Worm (Caenorhabditis elegans) whole organism, L1 larva: ENCODE data around the gene ceh-16.

Experiments
- C04F5.9 ChIP-seq: sonication (generic microtip); optimal IDR thresholded peaks from 2 replicates; lab custom pipeline; 2016; ENCODE audit warnings: missing genetic modification characterization, missing compliant biosample characterization
- C16A3.4 ChIP-seq: fragments of 150-350 bp; optimal IDR thresholded peaks from 2 replicates; lab custom pipeline; 2014; ENCODE audit warnings: missing biosample characterization, missing genetic modification characterization
- C34B4.2 ChIP-seq: sonication (generic microtip); optimal IDR thresholded peaks from 2 replicates; lab custom pipeline; 2017; ENCODE audit warnings: mild to moderate bottlenecking, missing genetic modification characterization, missing compliant biosample characterization
- F16B12.6 ChIP-seq: fragments of 150-350 bp; optimal IDR thresholded peaks from 2 replicates; lab custom pipeline; 2014; ENCODE audit warnings: missing biosample characterization, missing genetic modification characterization
- aha-1 ChIP-seq: fragments of 150-350 bp; optimal IDR thresholded peaks from 2 replicates; lab custom pipeline; 2014; ENCODE audit warnings: missing biosample characterization, missing genetic modification characterization
- aly-2 ChIP-seq: fragments of 150-350 bp; optimal IDR thresholded peaks from 2 replicates; lab custom pipeline; 2014; ENCODE audit warnings: missing biosample characterization, missing genetic modification characterization
- ama-1 ChIP-seq: fragments of 150-350 bp; optimal IDR thresholded peaks from 2 replicates; lab custom pipeline; 2014
- blmp-1 ChIP-seq: fragments of 150-350 bp; optimal IDR thresholded peaks from 2 replicates; lab custom pipeline; 2014; ENCODE audit warnings: missing biosample characterization, missing genetic modification characterization
- ceh-8 ChIP-seq: fragments of 200-800 bp; sonication (Bioruptor generic); optimal IDR thresholded peaks from 2 replicates; lab custom pipeline; 2018; ENCODE audit warnings: mild to moderate bottlenecking, missing genetic modification characterization, moderate library complexity, missing compliant biosample characterization
- ces-1 ChIP-seq: fragments of 150-350 bp; optimal IDR thresholded peaks from 2 replicates; lab custom pipeline; 2014; ENCODE audit warnings: missing biosample characterization, missing genetic modification reagents, missing genetic modification characterization
- dpl-1 ChIP-seq, 3 experiments: fragments of 150-350 bp in 2 of 3; sonication (generic microtip) in 1 of 3; optimal IDR thresholded peaks; 2 replicates each; lab custom pipeline; 2014 to 2017; ENCODE audit warnings: missing biosample characterization in 3 of 3, missing genetic modification characterization in 3 of 3, missing genetic modification reagents in 3 of 3
- efl-1 ChIP-seq, 4 experiments: fragments of 150-350 bp; optimal IDR thresholded peaks in 3 of 4; peaks in 1 of 4; 1 replicate in 1 of 4; 2 replicates in 3 of 4; lab custom pipeline; 2014; ENCODE audit warnings: missing biosample characterization in 2 of 4, missing genetic modification characterization in 2 of 4, missing genetic modification reagents in 2 of 4
- efl-3 ChIP-seq: fragments of 200-800 bp; sonication (Bioruptor generic); optimal IDR thresholded peaks from 2 replicates; lab custom pipeline; 2018; ENCODE audit warnings: mild to moderate bottlenecking, missing genetic modification characterization, missing compliant biosample characterization
- egl-13 ChIP-seq: sonication (generic microtip); optimal IDR thresholded peaks from 2 replicates; lab custom pipeline; 2016; ENCODE audit warnings: missing genotype, missing genetic modification reagents, missing genetic modification characterization, missing compliant biosample characterization
- elt-2 ChIP-seq: sonication (generic microtip); optimal IDR thresholded peaks from 2 replicates; lab custom pipeline; 2016; ENCODE audit warnings: missing genetic modification characterization, mild to moderate bottlenecking, inconsistent platforms, missing compliant biosample characterization, missing genetic modification reagents
- elt-3 ChIP-seq, 6 experiments: fragments of 150-350 bp in 1 of 6; sonication (generic microtip); optimal IDR thresholded peaks; 2 replicates each; lab custom pipeline; 2017 to 2018; ENCODE audit warnings: missing biosample characterization in 6 of 6, missing genetic modification characterization in 6 of 6, inconsistent platforms in 1 of 6
- ets-5 ChIP-seq: fragments of 200-800 bp; sonication (Bioruptor generic); IDR thresholded peaks from 2 replicates; pipeline ENCODE4 v1.3.6; 2022; ENCODE audit warnings: missing genetic modification characterization, missing compliant biosample characterization
- fkh-4 ChIP-seq: sonication (generic microtip); optimal IDR thresholded peaks from 2 replicates; lab custom pipeline; 2016; ENCODE audit warnings: missing compliant biosample characterization, missing genetic modification characterization, borderline replicate concordance
- fkh-8 ChIP-seq: sonication (generic microtip); optimal IDR thresholded peaks from 2 replicates; lab custom pipeline; 2016; ENCODE audit warnings: mild to moderate bottlenecking, missing genetic modification characterization, missing compliant biosample characterization
- fos-1 ChIP-seq: fragments of 150-350 bp; optimal IDR thresholded peaks from 2 replicates; lab custom pipeline; 2014; ENCODE audit warnings: missing biosample characterization, missing genetic modification characterization
- grh-1 ChIP-seq: fragments of 200-800 bp; sonication (Bioruptor generic); IDR thresholded peaks from 2 replicates; pipeline ENCODE4 v1.3.6; 2022; ENCODE audit warnings: missing genetic modification reagents, missing genetic modification characterization, missing compliant biosample characterization
- jun-1 ChIP-seq: fragments of 150-350 bp; optimal IDR thresholded peaks from 2 replicates; lab custom pipeline; 2014; ENCODE audit warnings: missing biosample characterization, missing genetic modification reagents, missing genetic modification characterization
- lin-13 ChIP-seq: fragments of 150-350 bp; optimal IDR thresholded peaks from 2 replicates; lab custom pipeline; 2014; ENCODE audit warnings: missing biosample characterization, missing genetic modification reagents, missing genetic modification characterization
- lin-15B ChIP-seq: fragments of 150-350 bp; sonication (generic microtip); optimal IDR thresholded peaks from 3 replicates; lab custom pipeline; 2014; ENCODE audit warnings: missing biosample characterization, missing genetic modification characterization
- lin-39 ChIP-seq: fragments of 150-350 bp; optimal IDR thresholded peaks from 2 replicates; lab custom pipeline; 2014; ENCODE audit warnings: missing biosample characterization, missing genetic modification reagents, missing genetic modification characterization
- lir-3 ChIP-seq: sonication (generic microtip); optimal IDR thresholded peaks from 2 replicates; lab custom pipeline; 2016; ENCODE audit warnings: mild to moderate bottlenecking, missing genetic modification characterization, moderate library complexity, missing compliant biosample characterization; ENCODE audit not compliant: poor library complexity
- mdl-1 ChIP-seq, 2 experiments: fragments of 150-350 bp; optimal IDR thresholded peaks; 2 replicates each; lab custom pipeline; 2014 to 2017; ENCODE audit warnings: missing biosample characterization in 2 of 2, missing genetic modification characterization in 2 of 2, inconsistent platforms in 1 of 2
- mef-2 ChIP-seq: fragments of 150-350 bp; optimal IDR thresholded peaks from 2 replicates; lab custom pipeline; 2014; ENCODE audit warnings: missing biosample characterization, missing genetic modification characterization
- mep-1 ChIP-seq: fragments of 150-350 bp; optimal IDR thresholded peaks from 2 replicates; lab custom pipeline; 2014; ENCODE audit warnings: missing biosample characterization, missing genetic modification characterization
- nhr-19 ChIP-seq: fragments of 200-800 bp; sonication (Bioruptor generic); conservative IDR thresholded peaks from 2 replicates; pipeline ENCODE4 v1.3.6; 2022; ENCODE audit warnings: missing genetic modification characterization, missing compliant biosample characterization
- nhr-71 ChIP-seq: sonication (generic microtip); optimal IDR thresholded peaks from 2 replicates; lab custom pipeline; 2016; ENCODE audit warnings: mild to moderate bottlenecking, missing genetic modification characterization, moderate library complexity, missing compliant biosample characterization
- nhr-85 ChIP-seq: sonication (generic microtip); peaks from one replicate; lab custom pipeline; 2016; ENCODE audit warnings: missing genetic modification characterization, inconsistent platforms, missing compliant biosample characterization
- nhr-90 ChIP-seq: sonication (generic microtip); optimal IDR thresholded peaks from 2 replicates; lab custom pipeline; 2016; ENCODE audit warnings: mild to moderate bottlenecking, missing genetic modification characterization, missing compliant biosample characterization; ENCODE audit not compliant: poor library complexity
- pag-3 ChIP-seq: sonication (generic microtip); optimal IDR thresholded peaks from 2 replicates; lab custom pipeline; 2017; ENCODE audit warnings: missing genetic modification characterization, mild to moderate bottlenecking, missing compliant biosample characterization, antibody characterized with exemption, borderline replicate concordance; ENCODE audit not compliant: insufficient read depth
- pqm-1 ChIP-seq: sonication (generic microtip); optimal IDR thresholded peaks from 3 replicates; lab custom pipeline; 2017; ENCODE audit warnings: missing biosample characterization, missing genetic modification characterization
- rnt-1 ChIP-seq: sonication (generic microtip); optimal IDR thresholded peaks from 2 replicates; lab custom pipeline; 2016; ENCODE audit warnings: mild to moderate bottlenecking, missing genetic modification characterization, moderate library complexity, missing compliant biosample characterization
- snpc-4 ChIP-seq: fragments of 150-350 bp; optimal IDR thresholded peaks from 2 replicates; lab custom pipeline; 2014; ENCODE audit warnings: missing biosample characterization, missing genetic modification characterization
- snu-23 ChIP-seq: sonication (generic microtip); optimal IDR thresholded peaks from 2 replicates; lab custom pipeline; 2016; ENCODE audit warnings: missing genetic modification characterization, missing compliant biosample characterization
- sup-37 ChIP-seq: fragments of 200-800 bp; sonication (Bioruptor generic); optimal IDR thresholded peaks from 2 replicates; lab custom pipeline; 2018; ENCODE audit warnings: mild to moderate bottlenecking, missing genetic modification characterization, missing compliant biosample characterization
- swsn-7 ChIP-seq: sonication (generic microtip); optimal IDR thresholded peaks from 2 replicates; lab custom pipeline; 2016; ENCODE audit warnings: missing genetic modification characterization, missing compliant biosample characterization
- tbx-2 ChIP-seq: sonication (generic microtip); optimal IDR thresholded peaks from 2 replicates; lab custom pipeline; 2016; ENCODE audit warnings: missing genetic modification characterization, missing compliant biosample characterization
- unc-130 ChIP-seq: fragments of 150-350 bp; optimal IDR thresholded peaks from 2 replicates; lab custom pipeline; 2017; ENCODE audit warnings: missing biosample characterization, missing genetic modification characterization, inconsistent platforms
- unc-62 ChIP-seq: fragments of 150-350 bp; optimal IDR thresholded peaks from 2 replicates; lab custom pipeline; 2014; ENCODE audit warnings: missing biosample characterization, missing genetic modification reagents, missing genetic modification characterization
- unc-86 ChIP-seq: sonication (generic microtip); optimal IDR thresholded peaks from 2 replicates; lab custom pipeline; 2016; ENCODE audit warnings: missing genetic modification characterization, missing compliant biosample characterization
- xbp-1 ChIP-seq: sonication (generic microtip); optimal IDR thresholded peaks from 2 replicates; lab custom pipeline; 2016; ENCODE audit warnings: missing genetic modification characterization, missing compliant biosample characterization
- zag-1 ChIP-seq: fragments of 150-350 bp; optimal IDR thresholded peaks from 2 replicates; lab custom pipeline; 2014; ENCODE audit warnings: missing biosample characterization, missing genetic modification characterization
- ztf-4 ChIP-seq: fragments of 150-350 bp; optimal IDR thresholded peaks from 2 replicates; lab custom pipeline; 2014; ENCODE audit warnings: missing biosample characterization, missing genetic modification characterization

The ceh-16 gene

ce11 chrIII:8656957-8657356 is 34.4 kb downstream of the ceh-16 start (continued):
- TF ChIP-seq elt-3 (tag; optimal IDR thresholded peaks at IDR 0.05; lab: Kevin White, UChicago) = peak in 2 of 6 experiments; percentile 26 to 81
- no peak for TF ChIP-seq ces-1 (GFP tag; lab: Kevin White, UChicago)
- no peak for TF ChIP-seq xbp-1 (tag; lab: Kevin White, UChicago)
- TF ChIP-seq, all 84 proteins: peak for 12

ce11 chrIII:8657676-8658366 is 35.3 kb downstream of the ceh-16 start:
- TF ChIP-seq C16A3.4 (no peak), ceh-8 (GFP tag; lab: Kevin White, UChicago) (no peak), ztf-4 (no peak), efl-1 (optimal IDR thresholded peaks at IDR 0.05; lab: Kevin White, UChicago) (no peak), efl-1 (GFP tag; optimal IDR thresholded peaks at IDR 0.05 in 1 of 2; lab: Kevin White, UChicago) (peak in 1 of 2 experiments; percentile 92), efl-3 (no peak), aly-2 (tag; lab: Kevin White, UChicago) (no peak), pqm-1 (tag; lab: Kevin White, UChicago) (no peak), pag-3 (tag; lab: Kevin White, UChicago) (no peak), rnt-1 (no peak)

ce11 chrIII:8658367-8658761 is 35.8 kb downstream of the ceh-16 start:
- peak; percentile 88 for TF ChIP-seq blmp-1 (tag; lab: Kevin White, UChicago)
- peak; percentile 69 for TF ChIP-seq jun-1 (tag; lab: Kevin White, UChicago)
- TF ChIP-seq lin-39 (tag; lab: Kevin White, UChicago) = peak; percentile 32
- TF ChIP-seq lin-13 (GFP tag; lab: Kevin White, UChicago) = peak; percentile 77
- peak; percentile 71 for TF ChIP-seq C04F5.9 (tag; lab: Kevin White, UChicago)
- peak; percentile 76 for TF ChIP-seq snpc-4
- no peak for TF ChIP-seq unc-86 (tag; lab: Kevin White, UChicago)
- TF ChIP-seq nhr-85 (tag; lab: Kevin White, UChicago) = peak; percentile 99
- peak; percentile 55 for TF ChIP-seq pag-3 (tag; lab: Kevin White, UChicago)
- peak; percentile 91 for TF ChIP-seq ama-1
- TF ChIP-seq lin-15B = no peak
- TF ChIP-seq zag-1 (tag; lab: Kevin White, UChicago) = no peak
- peak; percentile 34 for TF ChIP-seq aha-1 (tag; lab: Kevin White, UChicago)
- peak; percentile 38 to 68 (median 57) for TF ChIP-seq dpl-1 (GFP tag; optimal IDR thresholded peaks at IDR 0.05; lab: Kevin White, UChicago)
- peak in 5 of 6 experiments; percentile 63 to 95 (median 91) for TF ChIP-seq elt-3 (tag; optimal IDR thresholded peaks at IDR 0.05; lab: Kevin White, UChicago)
- TF ChIP-seq egl-13 = peak; percentile 73
- peak; percentile 74 for TF ChIP-seq grh-1
- peak; percentile 89 for TF ChIP-seq ztf-4
- peak; percentile 73 for TF ChIP-seq lir-3 (tag; lab: Kevin White, UChicago)
- TF ChIP-seq unc-130 (tag; lab: Kevin White, UChicago) = peak; percentile 96
- TF ChIP-seq F16B12.6 (tag; lab: Kevin White, UChicago) = no peak
- peak; percentile 88 for TF ChIP-seq swsn-7 (tag; lab: Kevin White, UChicago)
- peak; percentile 96 for TF ChIP-seq mep-1 (tag; lab: Kevin White, UChicago)
- no peak for TF ChIP-seq unc-62 (GFP tag; lab: Kevin White, UChicago)
- TF ChIP-seq tbx-2 (tag; lab: Kevin White, UChicago) = peak; percentile 91
- TF ChIP-seq sup-37 = peak; percentile 18
- peak; percentile 93 for TF ChIP-seq nhr-19 (GFP tag; lab: Robert Waterston, UW)
- peak; percentile 83 for TF ChIP-seq fos-1 (tag; lab: Kevin White, UChicago)
- peak; percentile 98 for TF ChIP-seq snu-23 (GFP tag; lab: Kevin White, UChicago)
- TF ChIP-seq aly-2 (tag; lab: Kevin White, UChicago) = peak; percentile 32
- TF ChIP-seq elt-2 = peak; percentile 96
- no peak for TF ChIP-seq fkh-4 (tag; lab: Kevin White, UChicago)
- peak; percentile 96 for TF ChIP-seq nhr-90 (tag; lab: Kevin White, UChicago)
- TF ChIP-seq nhr-71 = peak; percentile 99
- peak in 1 of 2 experiments; percentile 95 for TF ChIP-seq mdl-1 (tag; optimal IDR thresholded peaks at IDR 0.05; lab: Kevin White, UChicago)
- peak; percentile 52 for TF ChIP-seq fkh-8 (tag; lab: Kevin White, UChicago)
- peak; percentile 85 for TF ChIP-seq C34B4.2 (tag; lab: Kevin White, UChicago)
- TF ChIP-seq mef-2 = peak; percentile 87
- no peak for TF ChIP-seq ets-5 (GFP tag; lab: Robert Waterston, UW)
